Worm (Caenorhabditis elegans) whole organism, L3 larva: ENCODE measurements around the gene M02D8.7.
A peak's percentile ranks its signal among the peaks of the same experiment; 100 is the strongest.

Source experiments
- R02D3.7 ChIP-seq: fragments of 150-350 bp; optimal IDR thresholded peaks from 2 replicates; lab custom pipeline; 2014; ENCODE audit warnings: missing biosample characterization, missing genetic modification characterization
- ZK546.5 ChIP-seq: sonication (generic microtip); optimal IDR thresholded peaks from 2 replicates; lab custom pipeline; 2017; ENCODE audit warnings: missing biosample characterization, missing genetic modification characterization
- aly-2 ChIP-seq: fragments of 150-350 bp; optimal IDR thresholded peaks from 2 replicates; lab custom pipeline; 2014; ENCODE audit warnings: missing biosample characterization, missing genetic modification characterization
- ama-1 ChIP-seq: fragments of 150-350 bp; optimal IDR thresholded peaks from 2 replicates; lab custom pipeline; 2018
- ceh-16 ChIP-seq: sonication (generic microtip); optimal IDR thresholded peaks from 2 replicates; lab custom pipeline; 2017; ENCODE audit warnings: missing biosample characterization, missing genetic modification characterization
- ceh-9 ChIP-seq: sonication (generic microtip); optimal IDR thresholded peaks from 2 replicates; lab custom pipeline; 2018; ENCODE audit warnings: missing biosample characterization, missing genetic modification characterization
- daf-12 ChIP-seq: fragments of 150-350 bp; optimal IDR thresholded peaks from 2 replicates; lab custom pipeline; 2014; ENCODE audit warnings: missing biosample characterization, missing genetic modification reagents, missing genetic modification characterization
- egl-27 ChIP-seq: sonication (generic microtip); optimal IDR thresholded peaks from 4 replicates; lab custom pipeline; 2017; ENCODE audit warnings: missing biosample characterization, missing genetic modification reagents, missing genetic modification characterization
- egl-5 ChIP-seq: fragments of 150-350 bp; optimal IDR thresholded peaks from 2 replicates; lab custom pipeline; 2017; ENCODE audit warnings: missing biosample characterization, missing genetic modification reagents, missing genetic modification characterization, inconsistent platforms
- elt-1 ChIP-seq: fragments of 150-350 bp; optimal IDR thresholded peaks from 2 replicates; lab custom pipeline; 2014; ENCODE audit warnings: missing biosample characterization, missing genetic modification characterization
- elt-2 ChIP-seq: sonication (generic microtip); optimal IDR thresholded peaks from 2 replicates; lab custom pipeline; 2016; ENCODE audit warnings: missing genetic modification reagents, mild to moderate bottlenecking, missing genetic modification characterization, missing compliant biosample characterization
- elt-3 ChIP-seq, 3 experiments: fragments of 150-350 bp in 1 of 3; sonication (generic microtip) in 2 of 3; optimal IDR thresholded peaks; 2 replicates in 2 of 3; 4 replicates in 1 of 3; lab custom pipeline; 2014 to 2017; ENCODE audit warnings: missing biosample characterization in 3 of 3, missing genetic modification characterization in 3 of 3
- eor-1 ChIP-seq, 2 experiments: fragments of 150-350 bp; optimal IDR thresholded peaks; 2 replicates each; lab custom pipeline; 2014 to 2018; ENCODE audit warnings: missing biosample characterization in 2 of 2, missing genetic modification characterization in 2 of 2
- fkh-10 ChIP-seq: sonication (generic microtip); optimal IDR thresholded peaks from 2 replicates; lab custom pipeline; 2017; ENCODE audit warnings: missing biosample characterization, missing genetic modification reagents, missing genetic modification characterization
- fos-1 ChIP-seq: fragments of 150-350 bp; optimal IDR thresholded peaks from 2 replicates; lab custom pipeline; 2014; ENCODE audit warnings: missing biosample characterization, missing genetic modification characterization
- hmg-11 ChIP-seq: sonication (generic microtip); optimal IDR thresholded peaks from 2 replicates; lab custom pipeline; 2016; ENCODE audit warnings: missing genetic modification characterization, missing compliant biosample characterization
- jun-1 ChIP-seq: fragments of 150-350 bp; optimal IDR thresholded peaks from 2 replicates; lab custom pipeline; 2014; ENCODE audit warnings: missing biosample characterization, missing genetic modification reagents, missing genetic modification characterization
- lin-15B ChIP-seq: fragments of 150-350 bp; optimal IDR thresholded peaks from 2 replicates; lab custom pipeline; 2014; ENCODE audit warnings: missing biosample characterization, missing genetic modification characterization
- lin-39 ChIP-seq: fragments of 150-350 bp; optimal IDR thresholded peaks from 2 replicates; lab custom pipeline; 2018; ENCODE audit warnings: missing biosample characterization, missing genetic modification reagents, missing genetic modification characterization
- lsy-12 ChIP-seq: sonication (generic microtip); optimal IDR thresholded peaks from 2 replicates; lab custom pipeline; 2016; ENCODE audit warnings: mild to moderate bottlenecking, missing genetic modification characterization, missing compliant biosample characterization
- mdl-1 ChIP-seq: fragments of 150-350 bp; optimal IDR thresholded peaks from 2 replicates; lab custom pipeline; 2014; ENCODE audit warnings: missing biosample characterization, missing genetic modification characterization
- nfya-1 ChIP-seq: sonication (generic microtip); optimal IDR thresholded peaks from 2 replicates; lab custom pipeline; 2017; ENCODE audit warnings: missing genetic modification characterization, mild to moderate bottlenecking, missing compliant biosample characterization, antibody characterized with exemption, moderate library complexity; ENCODE audit not compliant: insufficient read depth
- nhr-11 ChIP-seq: fragments of 150-350 bp; optimal IDR thresholded peaks from 2 replicates; lab custom pipeline; 2014; ENCODE audit warnings: missing biosample characterization, missing genetic modification characterization
- nhr-23 ChIP-seq: fragments of 150-350 bp; optimal IDR thresholded peaks from 2 replicates; lab custom pipeline; 2014; ENCODE audit warnings: missing biosample characterization, missing genetic modification reagents, missing genetic modification characterization
- nhr-237 ChIP-seq: fragments of 150-350 bp; optimal IDR thresholded peaks from 2 replicates; lab custom pipeline; 2014; ENCODE audit warnings: missing biosample characterization, missing genetic modification characterization
- nhr-25 ChIP-seq: sonication (generic microtip); optimal IDR thresholded peaks from 2 replicates; lab custom pipeline; 2017; ENCODE audit warnings: missing biosample characterization, missing genetic modification characterization
- nhr-43 ChIP-seq: sonication (generic microtip); optimal IDR thresholded peaks from 2 replicates; lab custom pipeline; 2016; ENCODE audit warnings: mild to moderate bottlenecking, missing genetic modification characterization, missing compliant biosample characterization; ENCODE audit not compliant: poor library complexity, severe bottlenecking
- nhr-76 ChIP-seq: fragments of 150-350 bp; sonication (generic microtip); optimal IDR thresholded peaks from 5 replicates; lab custom pipeline; 2014; ENCODE audit warnings: missing biosample characterization, missing genetic modification characterization
- nhr-77 ChIP-seq: fragments of 150-350 bp; optimal IDR thresholded peaks from 2 replicates; lab custom pipeline; 2014; ENCODE audit warnings: missing biosample characterization, missing genetic modification characterization
- pha-4 ChIP-seq: fragments of 150-350 bp; optimal IDR thresholded peaks from 2 replicates; lab custom pipeline; 2014; ENCODE audit warnings: missing biosample characterization, missing genetic modification reagents, missing genetic modification characterization
- pqm-1 ChIP-seq: fragments of 150-350 bp; optimal IDR thresholded peaks from 2 replicates; lab custom pipeline; 2017; ENCODE audit warnings: missing biosample characterization, missing genetic modification characterization, inconsistent platforms
- sea-2 ChIP-seq: fragments of 150-350 bp; sonication (generic microtip); optimal IDR thresholded peaks from 4 replicates; lab custom pipeline; 2014; ENCODE audit warnings: missing biosample characterization, missing genetic modification reagents, missing genetic modification characterization
- skn-1 ChIP-seq: fragments of 150-350 bp; optimal IDR thresholded peaks from 2 replicates; lab custom pipeline; 2014; ENCODE audit warnings: missing biosample characterization, missing genetic modification characterization
- snpc-4 ChIP-seq: fragments of 150-350 bp; optimal IDR thresholded peaks from 2 replicates; lab custom pipeline; 2014; ENCODE audit warnings: missing biosample characterization, missing genetic modification characterization
- unc-62 ChIP-seq: fragments of 150-350 bp; sonication (generic microtip); optimal IDR thresholded peaks from 4 replicates; lab custom pipeline; 2014; ENCODE audit warnings: missing biosample characterization, missing genetic modification reagents, missing genetic modification characterization
- ztf-11 ChIP-seq: fragments of 150-350 bp; optimal IDR thresholded peaks from 2 replicates; lab custom pipeline; 2014; ENCODE audit warnings: missing biosample characterization, missing genetic modification characterization

M02D8.7 gene

ce11 chrX:8742896-8743295, at the start of gene M02D8.7:
TSS of gene M02D8.7 (minus strand) at chrX:8742996.
- TF ChIP-seq nfya-1 (no peak), nhr-237 (tag; lab: Kevin White, UChicago) (no peak), mdl-1 (tag; lab: Kevin White, UChicago) (no peak), aly-2 (no peak), sea-2 (no peak), skn-1 (tag; lab: Kevin White, UChicago) (no peak), ZK546.5 (tag; lab: Kevin White, UChicago) (no peak), egl-27 (tag; lab: Kevin White, UChicago) (no peak), lsy-12 (no peak), ceh-9 (no peak), nhr-11 (tag; lab: Kevin White, UChicago) (no peak), fos-1 (tag; lab: Kevin White, UChicago) (no peak), elt-1 (tag; lab: Kevin White, UChicago) (no peak), snpc-4 (tag; lab: Kevin White, UChicago) (no peak), daf-12 (tag; lab: Kevin White, UChicago) (no peak), eor-1 (tag; optimal IDR thresholded peaks at IDR 0.05; lab: Kevin White, UChicago) (no peak), pqm-1 (tag; lab: Kevin White, UChicago) (no peak), ztf-11 (tag; lab: Kevin White, UChicago) (no peak)

- TF ChIP-seq elt-2 (peak; percentile 22), nhr-23 (no peak), hmg-11 (tag; lab: Kevin White, UChicago) (no peak), fos-1 (tag; lab: Kevin White, UChicago) (no peak), snpc-4 (tag; lab: Kevin White, UChicago) (peak; percentile 18), R02D3.7 (tag; lab: Kevin White, UChicago) (peak; percentile 89), ZK546.5 (tag; lab: Kevin White, UChicago) (no peak), lin-39 (tag; lab: Kevin White, UChicago) (peak; percentile 46), mdl-1 (tag; lab: Kevin White, UChicago) (no peak), elt-1 (tag; lab: Kevin White, UChicago) (no peak), fkh-10 (GFP tag; lab: Kevin White, UChicago) (no peak), aly-2 (no peak), pqm-1 (tag; lab: Kevin White, UChicago) (no peak), nfya-1 (peak; percentile 41), pha-4 (tag; lab: Kevin White, UChicago) (peak; percentile 60), lin-15B (tag; lab: Kevin White, UChicago) (peak; percentile 55), lsy-12 (no peak), ama-1 (no peak), egl-5 (tag; lab: Kevin White, UChicago) (peak; percentile 33), daf-12 (tag; lab: Kevin White, UChicago) (no peak), ceh-9 (no peak), nhr-76 (no peak)
These were observed 49.0 kb upstream of the M02D8.7 start, which contains the start of gene chup-1 for ce11 chrX:8791821-8792220. TSS of gene chup-1 (plus strand) at chrX:8792160.

ce11 chrX:8790093-8790492, 47.3 kb upstream of the M02D8.7 start:
- no peak for TF ChIP-seq pqm-1 (tag; lab: Kevin White, UChicago)
- no peak for TF ChIP-seq egl-27 (tag; lab: Kevin White, UChicago)
- TF ChIP-seq jun-1 (tag; lab: Kevin White, UChicago), result no peak
- TF ChIP-seq unc-62 (GFP tag; lab: Kevin White, UChicago), result no peak
- TF ChIP-seq daf-12 (tag; lab: Kevin White, UChicago), result no peak
- no peak for TF ChIP-seq nhr-77
- no peak for TF ChIP-seq elt-2
- no peak for TF ChIP-seq ceh-16 (tag; lab: Kevin White, UChicago)
- no peak for TF ChIP-seq nhr-25
- TF ChIP-seq lsy-12, result no peak
- no peak for TF ChIP-seq nhr-237 (tag; lab: Kevin White, UChicago)
- TF ChIP-seq ZK546.5 (tag; lab: Kevin White, UChicago), result no peak
- no peak for TF ChIP-seq sea-2
- no peak for TF ChIP-seq fos-1 (tag; lab: Kevin White, UChicago)
- TF ChIP-seq nhr-43, result no peak
- no peak for TF ChIP-seq egl-5 (tag; lab: Kevin White, UChicago)
- TF ChIP-seq elt-3 (tag; optimal IDR thresholded peaks at IDR 0.05; lab: Kevin White, UChicago), result no peak

- TF ChIP-seq pha-4 (tag; lab: Kevin White, UChicago) (no peak), egl-5 (tag; lab: Kevin White, UChicago) (peak; percentile 16), daf-12 (tag; lab: Kevin White, UChicago) (no peak), hmg-11 (tag; lab: Kevin White, UChicago) (no peak), eor-1 (tag; optimal IDR thresholded peaks at IDR 0.05; lab: Kevin White, UChicago) (no peak), nfya-1 (peak; percentile 35)
These were observed 46.3 kb upstream of the M02D8.7 start, which contains the start of gene unc-27 for ce11 chrX:8789014-8789506. TSS of gene unc-27 (plus strand) at chrX:8789456.
